Fruit fly (Drosophila melanogaster) whole organism, wandering third instar larva: ENCODE results near the gene TrpRS.

ENCODE experiments used
- Abd-B ChIP-seq: fragments of >200 bp; optimal IDR thresholded peaks from 2 replicates; lab custom pipeline; 2017; ENCODE audit warnings: missing biosample characterization, missing genetic modification characterization
- CG9705 ChIP-seq: fragments of 200-800 bp; sonication (Bioruptor generic); optimal IDR thresholded peaks from 2 replicates; lab custom pipeline; 2018; ENCODE audit warnings: missing biosample characterization, mild to moderate bottlenecking, missing genetic modification characterization
- CrebA ChIP-seq: fragments of 200-800 bp; sonication (Bioruptor generic); optimal IDR thresholded peaks from 2 replicates; lab custom pipeline; 2016; ENCODE audit warnings: missing biosample characterization, mild to moderate bottlenecking, missing genetic modification characterization, borderline replicate concordance
- Dfd ChIP-seq: fragments of >200 bp; optimal IDR thresholded peaks from 2 replicates; lab custom pipeline; 2017; ENCODE audit warnings: missing biosample characterization, missing genetic modification characterization
- Dif ChIP-seq: fragments of 200-275, 200-300 bp; sonication (Bioruptor generic); optimal IDR thresholded peaks from 2 replicates; lab custom pipeline; 2018; ENCODE audit warnings: missing biosample characterization, missing genetic modification characterization; ENCODE audit not compliant: partially characterized antibody
- GATAd ChIP-seq: sonication (Bioruptor generic); optimal IDR thresholded peaks from 2 replicates; lab custom pipeline; 2016; ENCODE audit warnings: missing biosample characterization, missing genetic modification characterization
- HLH106 ChIP-seq: fragments of 200-800 bp; optimal IDR thresholded peaks from 3 replicates; lab custom pipeline; 2019; ENCODE audit warnings: missing biosample characterization, mild to moderate bottlenecking, missing genetic modification characterization, moderate library complexity
- Hnf4 ChIP-seq: fragments of 200-800 bp; sonication (Bioruptor generic); optimal IDR thresholded peaks from 2 replicates; lab custom pipeline; 2016; ENCODE audit warnings: missing biosample characterization, mild to moderate bottlenecking, missing genetic modification characterization
- Hr78 ChIP-seq: fragments of >200 bp; optimal IDR thresholded peaks from 2 replicates; lab custom pipeline; 2017; ENCODE audit warnings: missing biosample characterization, missing genetic modification characterization
- Hr83 ChIP-seq: fragments of 200-300 bp; sonication (Bioruptor generic); optimal IDR thresholded peaks from 2 replicates; lab custom pipeline; 2016; ENCODE audit warnings: missing biosample characterization, mild to moderate bottlenecking, missing genetic modification characterization, moderate library complexity; ENCODE audit not compliant: poor library complexity, severe bottlenecking
- Jra ChIP-seq: sonication (Bioruptor generic); optimal IDR thresholded peaks from 2 replicates; lab custom pipeline; 2016; ENCODE audit warnings: missing biosample characterization, missing genetic modification characterization
- Mio ChIP-seq: sonication (Bioruptor generic); optimal IDR thresholded peaks from 2 replicates; lab custom pipeline; 2016; ENCODE audit warnings: missing biosample characterization, missing genetic modification characterization
- Myc ChIP-seq: fragments of >200 bp; optimal IDR thresholded peaks from 2 replicates; lab custom pipeline; 2017
- N ChIP-seq: fragments of >200 bp; optimal IDR thresholded peaks from 2 replicates; lab custom pipeline; 2018; ENCODE audit warnings: missing biosample characterization, missing external identifiers, missing genetic modification characterization
- OdsH ChIP-seq: fragments of 200-800 bp; sonication (Bioruptor generic); optimal IDR thresholded peaks from 2 replicates; lab custom pipeline; 2016; ENCODE audit warnings: missing biosample characterization, mild to moderate bottlenecking, missing genetic modification characterization
- Rel ChIP-seq, 2 experiments: fragments of 200-800 bp; sonication (Bioruptor generic) in 1 of 2; optimal IDR thresholded peaks; 2 replicates in 1 of 2; 3 replicates in 1 of 2; lab custom pipeline; 2016 to 2019; ENCODE audit warnings: mild to moderate bottlenecking in 2 of 2, missing biosample characterization in 2 of 2, missing genetic modification characterization in 2 of 2, moderate library complexity in 1 of 2
- Sp1 ChIP-seq: fragments of 200-800 bp; sonication (Bioruptor generic); optimal IDR thresholded peaks from 3 replicates; lab custom pipeline; 2019; ENCODE audit warnings: missing biosample characterization, mild to moderate bottlenecking, missing genetic modification characterization, moderate library complexity
- Vsx2 ChIP-seq: fragments of 200-300, 225-300 bp; sonication (Bioruptor generic); optimal IDR thresholded peaks from 2 replicates; lab custom pipeline; 2018; ENCODE audit warnings: missing biosample characterization, missing genetic modification characterization; ENCODE audit not compliant: partially characterized antibody
- br ChIP-seq: fragments of 200-800 bp; sonication (Bioruptor generic); optimal IDR thresholded peaks from 2 replicates; lab custom pipeline; 2016; ENCODE audit warnings: missing biosample characterization, missing genetic modification characterization
- dl ChIP-seq, 2 experiments: fragments of 175-275, 200-275 bp in 1 of 2; fragments of 200-275 bp in 1 of 2; sonication (Bioruptor generic); optimal IDR thresholded peaks; lab custom pipeline; 2018; ENCODE audit warnings: mild to moderate bottlenecking in 2 of 2, missing biosample characterization in 2 of 2, missing genetic modification characterization in 2 of 2, moderate library complexity in 2 of 2; ENCODE audit not compliant: partially characterized antibody in 2 of 2, insufficient read depth in 1 of 2
- dmrt93B ChIP-seq: fragments of 200-800 bp; sonication (Bioruptor generic); optimal IDR thresholded peaks from 2 replicates; lab custom pipeline; 2018; ENCODE audit warnings: missing biosample characterization, mild to moderate bottlenecking, missing genetic modification characterization
- dsf ChIP-seq: sonication (Bioruptor generic); optimal IDR thresholded peaks from 2 replicates; lab custom pipeline; 2016; ENCODE audit warnings: missing biosample characterization, missing genetic modification characterization, borderline replicate concordance
- ey ChIP-seq: fragments of 200-800 bp; sonication (Bioruptor generic); optimal IDR thresholded peaks from 2 replicates; lab custom pipeline; 2016; ENCODE audit warnings: missing biosample characterization, missing genetic modification characterization
- foxo ChIP-seq, 2 experiments: fragments of 200-800 bp; sonication (Bioruptor generic); optimal IDR thresholded peaks; 2 replicates in 1 of 2; 3 replicates in 1 of 2; lab custom pipeline; 2016 to 2017; ENCODE audit warnings: missing biosample characterization in 2 of 2, missing genetic modification characterization in 2 of 2
- h ChIP-seq: fragments of 200-800 bp; sonication (Bioruptor generic); optimal IDR thresholded peaks from 3 replicates; lab custom pipeline; 2016; ENCODE audit warnings: missing biosample characterization, mild to moderate bottlenecking, missing genetic modification characterization
- jim ChIP-seq: fragments of 175-275, 200-325 bp; sonication (Bioruptor generic); optimal IDR thresholded peaks from 2 replicates; lab custom pipeline; 2016; ENCODE audit warnings: missing biosample characterization, mild to moderate bottlenecking, missing genetic modification characterization
- lola ChIP-seq: fragments of >200 bp; optimal IDR thresholded peaks from 2 replicates; lab custom pipeline; 2017; ENCODE audit warnings: missing biosample characterization, missing genetic modification characterization
- pan ChIP-seq: fragments of >200 bp; optimal IDR thresholded peaks from 2 replicates; lab custom pipeline; 2017
- psq ChIP-seq: fragments of 200-800 bp; sonication (Bioruptor generic); optimal IDR thresholded peaks from 3 replicates; lab custom pipeline; 2017; ENCODE audit warnings: missing biosample characterization, mild to moderate bottlenecking, missing genetic modification characterization, moderate library complexity
- sage ChIP-seq: fragments of 200-800 bp; sonication (Bioruptor generic); optimal IDR thresholded peaks from 2 replicates; lab custom pipeline; 2016; ENCODE audit warnings: missing biosample characterization, mild to moderate bottlenecking, missing genetic modification characterization
- sv ChIP-seq: fragments of 200-800 bp; sonication (Bioruptor generic); optimal IDR thresholded peaks from 3 replicates; lab custom pipeline; 2016; ENCODE audit warnings: missing biosample characterization, missing genetic modification characterization
- usp ChIP-seq: fragments of >200 bp; optimal IDR thresholded peaks from 2 replicates; lab custom pipeline; 2017; ENCODE audit warnings: missing biosample characterization, missing genetic modification characterization
- woc ChIP-seq: sonication (Bioruptor generic); optimal IDR thresholded peaks from 2 replicates; lab custom pipeline; 2016; ENCODE audit warnings: missing biosample characterization, mild to moderate bottlenecking, missing genetic modification characterization

TrpRS gene

DNA sequence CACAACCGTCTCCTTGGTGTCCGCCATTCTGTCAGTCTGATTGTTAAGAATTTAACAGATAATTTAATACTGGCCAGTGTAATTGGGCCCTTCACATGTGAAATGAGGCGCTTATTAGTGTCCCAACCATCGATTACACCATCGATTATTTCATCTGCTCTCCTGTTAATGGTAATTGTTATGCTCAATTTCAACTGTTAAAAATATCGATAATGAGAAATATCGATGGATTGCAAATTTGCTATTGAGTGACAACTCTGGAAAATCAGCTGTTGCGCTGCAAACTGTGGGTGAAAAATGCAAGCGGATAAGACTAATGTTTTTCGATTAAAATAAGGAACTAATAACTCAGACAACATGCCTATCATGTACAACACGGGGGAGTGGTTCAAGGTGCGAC is at the start of gene TrpRS, which contains the start of gene Vps16A:
Gene TrpRS (minus strand): TSS at position 140 of the 400 bp plus-strand sequence.
Gene Vps16A (plus strand): TSS at position 255 of the 400 bp plus-strand sequence.
- TF ChIP-seq Hr78 (GFP tag; lab: Kevin White, UChicago) (no peak), CG9705 (GFP tag; lab: Kevin White, UChicago) (no peak), Hr83 (GFP tag; lab: Kevin White, UChicago) (peak; percentile 43), Dif (GFP tag; lab: Kevin White, UChicago) (peak; percentile 3)

DNA sequence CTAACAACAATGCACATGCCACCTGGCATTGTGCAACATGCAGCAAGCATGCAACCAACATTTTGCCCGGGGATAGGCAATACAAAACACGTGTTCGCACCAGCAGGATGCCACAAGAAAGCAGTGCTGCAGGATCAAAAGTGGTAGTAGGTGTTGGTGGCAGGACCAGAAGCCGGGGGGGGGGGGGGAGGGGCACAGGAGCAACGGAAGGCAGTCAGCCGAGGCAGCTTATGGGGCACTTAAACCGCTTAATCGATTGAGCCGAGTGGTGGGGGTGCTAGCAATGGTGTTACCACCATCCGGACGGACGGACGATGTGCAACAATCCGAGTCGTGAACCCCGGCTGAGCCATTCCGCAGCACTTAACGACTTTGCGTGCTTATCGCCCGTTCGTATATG is 30.5 kb upstream of the TrpRS start:
- TF ChIP-seq Dfd, result peak; percentile 86
- no peak for TF ChIP-seq CG9705 (GFP tag; lab: Kevin White, UChicago)
- no peak for TF ChIP-seq N (GFP tag; lab: Kevin White, UChicago)
- no peak for TF ChIP-seq Hr83 (GFP tag; lab: Kevin White, UChicago)
- TF ChIP-seq woc (GFP tag; lab: Kevin White, UChicago), result no peak
- no peak for TF ChIP-seq Jra (GFP tag; lab: Kevin White, UChicago)

DNA sequence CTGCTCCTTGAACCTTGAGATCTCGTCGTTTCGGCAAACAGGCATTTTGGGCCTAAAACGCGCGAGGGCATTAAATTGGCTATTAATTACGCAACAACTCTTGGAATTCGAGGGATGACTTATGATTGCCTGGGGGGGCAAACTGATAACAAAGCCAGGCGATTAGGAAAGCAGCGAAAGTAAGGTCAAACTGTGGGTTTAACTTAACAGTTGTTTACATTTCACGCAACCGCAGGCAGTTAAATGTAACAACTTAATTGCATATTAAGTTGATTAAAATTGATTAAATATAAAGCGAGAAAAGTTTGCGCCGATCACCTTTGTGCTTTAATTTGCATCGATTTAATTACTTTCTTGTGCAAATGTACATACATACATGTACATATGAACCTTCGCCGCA is 21.0 kb upstream of the TrpRS start:
- no peak for TF ChIP-seq Vsx2 (GFP tag; lab: Kevin White, UChicago)
- no peak for TF ChIP-seq Sp1 (GFP tag; lab: Kevin White, UChicago)
- TF ChIP-seq sage, result no peak
- no peak for TF ChIP-seq h
- TF ChIP-seq Hr78 (GFP tag; lab: Kevin White, UChicago), result no peak
- TF ChIP-seq Myc (lab: Kevin White, UChicago), result no peak
- no peak for TF ChIP-seq HLH106
- TF ChIP-seq Mio (GFP tag; lab: Kevin White, UChicago), result no peak
- TF ChIP-seq psq (GFP tag; lab: Kevin White, UChicago), result no peak
- no peak for TF ChIP-seq br (GFP tag; lab: Kevin White, UChicago)
- no peak for TF ChIP-seq dl (GFP tag; optimal IDR thresholded peaks at IDR 0.05; lab: Kevin White, UChicago; ENCODE audit: insufficient read depth in 1 of 2, partially characterized antibody in 2 of 2)
- TF ChIP-seq GATAd (GFP tag; lab: Kevin White, UChicago), result no peak
- no peak for TF ChIP-seq ey (GFP tag; lab: Kevin White, UChicago)
- no peak for TF ChIP-seq lola (GFP tag; lab: Kevin White, UChicago)
- TF ChIP-seq Hnf4 (GFP tag; lab: Kevin White, UChicago), result no peak
- TF ChIP-seq Rel (GFP tag; optimal IDR thresholded peaks at IDR 0.05; lab: Kevin White, UChicago), result no peak
- no peak for TF ChIP-seq Rel (tag; optimal IDR thresholded peaks at IDR 0.05; lab: Kevin White, UChicago)
- no peak for TF ChIP-seq dsf (GFP tag; lab: Kevin White, UChicago)
- TF ChIP-seq foxo (GFP tag; optimal IDR thresholded peaks at IDR 0.05; lab: Kevin White, UChicago), result no peak

DNA sequence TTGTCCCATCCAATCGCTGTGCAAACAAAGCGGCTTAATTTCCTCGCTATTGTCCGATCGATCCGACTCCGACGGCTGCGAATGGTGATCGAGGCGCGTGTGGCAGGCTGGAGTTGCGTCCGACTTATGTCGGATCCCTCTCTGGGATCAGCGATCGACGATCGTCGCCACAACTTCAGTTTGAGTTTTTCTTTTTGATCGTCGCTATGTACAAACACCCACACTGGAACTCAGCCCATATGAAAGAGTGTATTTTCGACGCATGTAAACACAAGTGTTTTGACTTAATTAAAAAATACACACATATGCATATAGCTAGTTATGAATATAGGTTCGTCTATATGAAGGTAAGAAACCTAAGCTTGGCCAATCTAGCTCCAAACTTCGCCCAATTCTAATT is 2.7 kb downstream of the TrpRS start, which contains the start of gene sage:
Gene sage (minus strand): TSS at position 101 of the 400 bp plus-strand sequence.
- TF ChIP-seq Abd-B (GFP tag; lab: Kevin White, UChicago) (no peak), CrebA (GFP tag; lab: Kevin White, UChicago) (no peak), usp (GFP tag; lab: Kevin White, UChicago) (no peak), pan (lab: Kevin White, UChicago) (no peak), Vsx2 (GFP tag; lab: Kevin White, UChicago) (no peak), lola (GFP tag; lab: Kevin White, UChicago) (no peak), dmrt93B (GFP tag; lab: Kevin White, UChicago) (no peak), jim (GFP tag; lab: Kevin White, UChicago) (no peak), Dfd (no peak)

DNA sequence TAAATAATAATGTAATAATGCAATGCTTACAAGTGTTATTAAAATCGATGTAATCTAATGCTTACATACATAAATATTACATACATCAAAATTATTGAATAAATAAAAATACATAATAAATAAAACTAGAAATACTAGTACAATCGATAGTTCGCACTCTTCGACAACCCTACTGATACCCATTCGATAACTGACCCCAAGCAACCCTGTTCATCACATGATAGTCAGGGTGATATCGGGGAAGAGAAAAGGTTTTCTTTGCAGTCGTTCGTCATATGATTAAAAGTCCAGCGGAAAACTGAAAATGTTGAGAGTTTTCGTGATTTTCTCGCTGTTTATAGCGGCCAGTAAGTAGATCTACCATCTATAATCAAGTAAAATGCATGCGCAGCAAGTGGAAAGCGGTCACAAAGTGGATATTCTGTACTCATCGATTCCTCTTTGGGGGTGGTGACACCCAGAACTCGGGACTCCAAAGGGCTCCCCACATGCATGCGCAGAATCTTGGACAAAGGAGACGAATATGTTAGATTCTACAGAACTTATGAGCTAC is 6.2 kb downstream of the TrpRS start, which contains the start of gene ATP6AP2:
Gene ATP6AP2 (plus strand): TSS at position 218 of the 553 bp plus-strand sequence.
- TF ChIP-seq CG9705 (GFP tag; lab: Kevin White, UChicago), result peak; percentile 20
- TF ChIP-seq Hr83 (GFP tag; lab: Kevin White, UChicago), result peak; percentile 57
- TF ChIP-seq dsf (GFP tag; lab: Kevin White, UChicago), result no peak
- peak; percentile 69 for TF ChIP-seq HLH106
- TF ChIP-seq psq (GFP tag; lab: Kevin White, UChicago), result peak; percentile 19
- TF ChIP-seq jim (GFP tag; lab: Kevin White, UChicago), result no peak
- TF ChIP-seq Rel (GFP tag; optimal IDR thresholded peaks at IDR 0.05; lab: Kevin White, UChicago), result no peak
- TF ChIP-seq Rel (tag; optimal IDR thresholded peaks at IDR 0.05; lab: Kevin White, UChicago), result peak; percentile 61
- peak; percentile 28 for TF ChIP-seq Jra (GFP tag; lab: Kevin White, UChicago)
- TF ChIP-seq Hnf4 (GFP tag; lab: Kevin White, UChicago), result peak; percentile 68
- TF ChIP-seq ey (GFP tag; lab: Kevin White, UChicago), result no peak
- peak; percentile 3 for TF ChIP-seq Dif (GFP tag; lab: Kevin White, UChicago)
- peak; percentile 33 for TF ChIP-seq sv (GFP tag; lab: Kevin White, UChicago)
- peak; percentile 63 for TF ChIP-seq Sp1 (GFP tag; lab: Kevin White, UChicago)
- peak; percentile 40 for TF ChIP-seq OdsH
